Worm (Caenorhabditis elegans) whole organism, L4/young adult: ENCODE results near the gene str-101.

Experiments used
- W03F9.2 ChIP-seq: fragments of 150-350 bp; optimal IDR thresholded peaks from 2 replicates; lab custom pipeline; 2014; ENCODE audit warnings: missing biosample characterization, missing genetic modification characterization
- him-1 ChIP-seq: sonication (generic microtip); optimal IDR thresholded peaks from 2 replicates; lab custom pipeline; 2016; ENCODE audit warnings: missing genotype, missing genetic modification reagents, missing genetic modification characterization, missing compliant biosample characterization

Gene str-101

DNA sequence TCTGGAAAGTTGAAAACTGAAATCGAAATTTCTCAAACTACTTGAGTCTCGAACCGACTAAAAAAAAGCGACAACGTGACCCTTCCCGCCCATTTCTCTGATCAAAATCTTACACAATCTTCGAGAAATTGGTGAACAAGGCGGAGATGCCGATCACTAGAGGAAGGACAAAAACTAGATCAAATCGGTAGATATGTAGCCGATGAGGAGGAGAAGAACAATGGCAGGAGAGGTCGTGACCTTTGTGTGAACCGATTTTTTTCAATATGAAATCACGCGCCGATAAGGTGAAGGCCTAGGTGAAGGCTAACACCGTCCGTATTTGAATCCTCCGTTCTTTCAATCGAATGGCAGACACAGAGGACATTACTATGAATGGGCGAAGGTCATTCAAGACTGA, 50.8 kb downstream of the str-101 start:
- TF ChIP-seq W03F9.2 (tag; lab: Kevin White, UChicago): no peak
- TF ChIP-seq him-1 (tag; lab: Kevin White, UChicago): no peak
